Worm (Caenorhabditis elegans) whole organism, mixed stage, embryonic: ENCODE data around the gene Y75B8A.63.

ENCODE experiments used
- M03D4.4 ChIP-seq: sonication (generic microtip); optimal IDR thresholded peaks from 2 replicates; lab custom pipeline; 2017; ENCODE audit warnings: mild to moderate bottlenecking, missing genetic modification characterization, missing compliant biosample characterization
- bed-3 ChIP-seq: fragments of 200-800 bp; sonication (Bioruptor generic); optimal IDR thresholded peaks from 3 replicates; lab custom pipeline; 2018; ENCODE audit warnings: mild to moderate bottlenecking, missing genetic modification characterization, moderate library complexity, missing compliant biosample characterization
- blmp-1 ChIP-seq: fragments of 150-350 bp; optimal IDR thresholded peaks from 2 replicates; lab custom pipeline; 2014; ENCODE audit warnings: missing biosample characterization, missing genetic modification characterization
- ceh-39 ChIP-seq: fragments of 150-350 bp; optimal IDR thresholded peaks from 2 replicates; lab custom pipeline; 2014; ENCODE audit warnings: missing biosample characterization, missing genetic modification characterization
- ceh-43 ChIP-seq: fragments of 200-800 bp; sonication (Bioruptor generic); optimal IDR thresholded peaks from 2 replicates; lab custom pipeline; 2018; ENCODE audit warnings: mild to moderate bottlenecking, missing genetic modification characterization, moderate library complexity, missing compliant biosample characterization
- ceh-83 ChIP-seq: fragments of 200-800 bp; sonication (Bioruptor generic); optimal IDR thresholded peaks from 2 replicates; lab custom pipeline; 2018; ENCODE audit warnings: mild to moderate bottlenecking, missing genetic modification characterization, missing compliant biosample characterization
- ces-1 ChIP-seq: fragments of 150-350 bp; optimal IDR thresholded peaks from 2 replicates; lab custom pipeline; 2014; ENCODE audit warnings: missing biosample characterization, missing genetic modification reagents, missing genetic modification characterization
- cnd-1 ChIP-seq: fragments of 200-800 bp; sonication (Bioruptor generic); optimal IDR thresholded peaks from 2 replicates; lab custom pipeline; 2018; ENCODE audit warnings: mild to moderate bottlenecking, missing genetic modification characterization, missing compliant biosample characterization
- elt-3 ChIP-seq: fragments of 150-350 bp; optimal IDR thresholded peaks from 2 replicates; lab custom pipeline; 2014; ENCODE audit warnings: missing biosample characterization, missing genetic modification characterization
- ham-2 ChIP-seq: fragments of 200-800 bp; sonication (Bioruptor generic); optimal IDR thresholded peaks from 2 replicates; lab custom pipeline; 2018; ENCODE audit warnings: mild to moderate bottlenecking, missing genetic modification characterization, missing compliant biosample characterization
- hlh-1 ChIP-seq: fragments of 150-350 bp; optimal IDR thresholded peaks from 2 replicates; lab custom pipeline; 2014; ENCODE audit warnings: missing biosample characterization, missing genetic modification reagents, missing genetic modification characterization
- lin-13 ChIP-seq: fragments of 150-350 bp; optimal IDR thresholded peaks from 2 replicates; lab custom pipeline; 2014; ENCODE audit warnings: missing biosample characterization, missing genetic modification characterization
- lin-32 ChIP-seq: fragments of 200-800 bp; sonication (Bioruptor generic); optimal IDR thresholded peaks from 2 replicates; lab custom pipeline; 2018; ENCODE audit warnings: mild to moderate bottlenecking, missing genetic modification characterization, missing compliant biosample characterization
- lsy-2 ChIP-seq: fragments of 150-350 bp; optimal IDR thresholded peaks from 2 replicates; lab custom pipeline; 2014; ENCODE audit warnings: missing biosample characterization, missing genetic modification characterization
- mab-5 ChIP-seq: fragments of 150-350 bp; optimal IDR thresholded peaks from 2 replicates; lab custom pipeline; 2014; ENCODE audit warnings: missing biosample characterization, missing genetic modification characterization
- mls-2 ChIP-seq: sonication (generic microtip); optimal IDR thresholded peaks from 2 replicates; lab custom pipeline; 2016; ENCODE audit warnings: mild to moderate bottlenecking, missing genetic modification characterization, moderate library complexity, missing compliant biosample characterization
- nhr-2 ChIP-seq: fragments of 150-350 bp; optimal IDR thresholded peaks from 2 replicates; lab custom pipeline; 2014; ENCODE audit warnings: missing biosample characterization, missing genetic modification characterization
- nhr-237 ChIP-seq: fragments of 150-350 bp; optimal IDR thresholded peaks from 2 replicates; lab custom pipeline; 2014; ENCODE audit warnings: missing biosample characterization, missing genetic modification characterization
- nhr-28 ChIP-seq: fragments of 150-350 bp; optimal IDR thresholded peaks from 2 replicates; lab custom pipeline; 2014; ENCODE audit warnings: missing biosample characterization, missing genetic modification characterization
- nhr-76 ChIP-seq: sonication (generic microtip); optimal IDR thresholded peaks from 2 replicates; lab custom pipeline; 2017; ENCODE audit warnings: missing biosample characterization, missing genetic modification characterization
- pha-4 ChIP-seq: fragments of 150-350 bp; optimal IDR thresholded peaks from 2 replicates; lab custom pipeline; 2018; ENCODE audit warnings: missing biosample characterization, missing genetic modification reagents, missing genetic modification characterization
- sem-2 ChIP-seq: fragments of 200-800 bp; sonication (Bioruptor generic); optimal IDR thresholded peaks from 2 replicates; lab custom pipeline; 2018; ENCODE audit warnings: mild to moderate bottlenecking, missing genetic modification characterization, missing compliant biosample characterization
- snpc-4 ChIP-seq: fragments of 150-350 bp; optimal IDR thresholded peaks from 2 replicates; lab custom pipeline; 2014; ENCODE audit warnings: missing biosample characterization, missing genetic modification characterization
- tbx-8 ChIP-seq: fragments of 200-800 bp; sonication (Bioruptor generic); optimal IDR thresholded peaks from 2 replicates; lab custom pipeline; 2018; ENCODE audit warnings: mild to moderate bottlenecking, missing genetic modification characterization, moderate library complexity, missing compliant biosample characterization
- unc-120 ChIP-seq: sonication (generic microtip); optimal IDR thresholded peaks from 2 replicates; lab custom pipeline; 2017; ENCODE audit warnings: missing genetic modification characterization, missing compliant biosample characterization; ENCODE audit not compliant: poor library complexity, severe bottlenecking
- unc-39 ChIP-seq: fragments of 150-350 bp; optimal IDR thresholded peaks from 2 replicates; lab custom pipeline; 2014; ENCODE audit warnings: missing biosample characterization, missing genetic modification characterization
- unc-62 ChIP-seq: fragments of 150-350 bp; optimal IDR thresholded peaks from 2 replicates; lab custom pipeline; 2014; ENCODE audit warnings: missing biosample characterization, missing genetic modification reagents, missing genetic modification characterization
- zip-8 ChIP-seq: fragments of 150-350 bp; optimal IDR thresholded peaks from 2 replicates; lab custom pipeline; 2014; ENCODE audit warnings: missing biosample characterization, missing genetic modification characterization
- ztf-11 ChIP-seq: fragments of 150-350 bp; optimal IDR thresholded peaks from 2 replicates; lab custom pipeline; 2014; ENCODE audit warnings: missing biosample characterization, missing genetic modification characterization

Gene Y75B8A.63

DNA sequence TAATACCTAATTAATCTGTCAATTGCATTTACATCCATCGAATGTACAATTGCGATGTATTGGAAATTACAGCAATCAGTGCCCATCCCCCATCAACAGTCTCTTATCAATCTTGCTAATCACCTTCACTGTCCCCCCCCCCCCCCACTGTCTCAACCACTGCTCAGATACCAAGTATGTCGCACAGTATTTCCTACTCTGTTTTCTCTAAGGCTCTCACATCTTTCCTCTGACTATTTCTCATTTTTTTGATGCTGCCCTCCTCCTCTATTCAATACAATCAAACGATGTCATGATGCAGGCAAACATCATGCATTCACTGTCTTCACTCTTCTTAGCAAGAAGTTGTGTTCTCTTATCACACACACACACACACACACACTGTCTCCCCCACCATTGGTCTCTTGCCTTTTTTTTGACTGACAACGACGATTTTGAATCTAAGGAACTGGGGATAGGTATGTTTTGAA is at the start of gene Y75B8A.63, which contains the start of gene zip-12:
Gene Y75B8A.63, plus strand, starts transcription at position 420 of the 470 bp plus-strand sequence.
Gene zip-12, plus strand, starts transcription at position 387 of the 470 bp plus-strand sequence.
- TF ChIP-seq cnd-1 (tag; lab: Kevin White, UChicago) (no peak), nhr-76 (no peak), unc-39 (tag; lab: Kevin White, UChicago) (no peak), elt-3 (no peak), ceh-83 (GFP tag; lab: Kevin White, UChicago) (no peak), mab-5 (tag; lab: Kevin White, UChicago) (no peak), unc-120 (tag; lab: Kevin White, UChicago) (no peak), lsy-2 (tag; lab: Kevin White, UChicago) (no peak)

DNA sequence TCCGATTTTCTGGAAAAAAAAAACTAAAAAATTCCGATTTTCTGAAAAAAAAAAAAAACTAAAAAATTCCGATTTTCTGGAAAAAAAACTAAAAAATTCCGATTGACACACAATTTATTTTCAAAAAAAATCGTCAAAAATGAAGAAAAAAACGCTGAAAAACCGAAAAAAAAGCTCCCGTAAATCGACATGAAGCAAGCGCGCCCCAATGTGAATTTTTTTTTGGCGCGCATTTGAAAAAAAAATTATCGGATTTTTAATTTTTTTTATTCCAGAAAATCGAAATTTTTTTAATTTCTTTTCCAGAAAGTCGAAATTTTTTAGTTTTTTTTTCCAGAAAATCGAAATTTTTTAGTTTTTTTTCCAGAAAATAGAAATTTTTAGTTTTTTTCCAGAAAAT is 49.0 kb upstream of the Y75B8A.63 start:
- TF ChIP-seq ztf-11 (tag; lab: Kevin White, UChicago) (no peak), unc-62 (GFP tag; lab: Kevin White, UChicago) (no peak), ces-1 (no peak)

DNA sequence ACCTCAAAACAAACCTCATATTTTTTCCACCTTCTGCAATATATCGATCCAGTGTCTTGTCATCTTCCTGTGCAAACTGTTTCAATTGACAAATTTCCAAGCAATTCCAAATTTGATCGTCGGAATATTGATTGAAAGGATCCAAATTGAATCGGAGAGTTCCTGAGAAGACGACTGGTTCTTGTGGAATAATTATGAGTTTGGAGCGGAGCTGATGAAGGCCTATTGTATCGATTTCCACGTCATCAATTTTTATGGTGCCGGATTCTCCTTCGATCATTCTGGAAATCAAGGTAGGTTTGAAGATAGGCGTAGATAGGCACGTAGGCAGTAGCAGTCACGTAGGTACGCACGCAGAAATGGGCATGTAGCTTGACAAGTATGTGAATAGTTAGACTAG is 43.6 kb upstream of the Y75B8A.63 start:
- TF ChIP-seq sem-2 (no peak), ceh-43 (GFP tag; lab: Kevin White, UChicago) (no peak), nhr-2 (tag; lab: Kevin White, UChicago) (no peak), ceh-83 (GFP tag; lab: Kevin White, UChicago) (no peak), unc-62 (GFP tag; lab: Kevin White, UChicago) (no peak), elt-3 (no peak), blmp-1 (tag; lab: Kevin White, UChicago) (no peak), hlh-1 (tag; lab: Kevin White, UChicago) (no peak), mls-2 (tag; lab: Kevin White, UChicago) (no peak), lsy-2 (tag; lab: Kevin White, UChicago) (no peak), bed-3 (no peak), ztf-11 (tag; lab: Kevin White, UChicago) (no peak), snpc-4 (no peak), nhr-28 (tag; lab: Kevin White, UChicago) (no peak), nhr-237 (no peak), ceh-39 (tag; lab: Kevin White, UChicago) (no peak), pha-4 (tag; lab: Kevin White, UChicago) (no peak), nhr-76 (no peak), zip-8 (tag; lab: Kevin White, UChicago) (no peak)

DNA sequence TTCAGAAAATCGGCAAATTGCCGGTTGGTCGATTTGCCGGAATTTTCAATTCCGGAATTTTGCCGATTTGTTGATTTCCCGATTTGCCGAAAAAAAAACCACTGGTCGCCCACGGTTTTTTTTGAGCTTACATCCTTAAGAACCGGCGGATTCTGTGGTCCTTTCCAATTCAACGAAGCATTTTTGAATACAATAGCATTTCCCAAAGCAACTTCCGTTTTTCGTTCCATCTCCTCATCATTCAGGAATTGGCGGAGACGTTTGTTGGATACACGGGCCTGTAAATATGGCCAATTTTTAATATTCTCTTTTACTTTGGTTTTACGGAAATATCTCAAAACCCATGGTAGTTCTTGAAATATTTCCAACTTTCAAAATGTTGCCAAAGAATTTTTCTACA is 35.3 kb upstream of the Y75B8A.63 start:
- TF ChIP-seq unc-120 (tag; lab: Kevin White, UChicago) (no peak), ztf-11 (tag; lab: Kevin White, UChicago) (no peak), nhr-76 (no peak), nhr-28 (tag; lab: Kevin White, UChicago) (no peak), blmp-1 (tag; lab: Kevin White, UChicago) (no peak), elt-3 (no peak), lin-13 (no peak), mls-2 (tag; lab: Kevin White, UChicago) (no peak), hlh-1 (tag; lab: Kevin White, UChicago) (no peak), ceh-83 (GFP tag; lab: Kevin White, UChicago) (no peak), ham-2 (no peak)

DNA sequence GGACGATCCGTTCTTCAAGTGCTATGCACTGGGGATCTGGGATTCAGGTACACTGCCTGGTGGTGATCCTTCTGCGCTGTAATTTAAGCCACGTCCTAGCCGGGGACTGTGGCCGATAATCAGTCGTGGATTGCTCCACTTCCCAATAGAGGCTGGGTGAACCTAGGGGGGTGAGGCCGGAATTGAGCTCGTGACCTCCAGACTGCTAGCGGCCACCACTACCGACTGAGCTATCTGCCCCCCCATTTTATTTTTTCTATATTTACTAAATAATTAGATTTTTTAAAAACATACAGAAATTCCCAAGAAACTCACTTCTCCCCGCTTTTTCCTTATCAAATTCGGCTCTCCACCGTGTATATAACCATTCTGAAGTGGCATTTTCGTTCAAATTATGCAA is 30.4 kb upstream of the Y75B8A.63 start:
- TF ChIP-seq nhr-76 (no peak), unc-39 (tag; lab: Kevin White, UChicago) (no peak), ceh-43 (GFP tag; lab: Kevin White, UChicago) (no peak), nhr-2 (tag; lab: Kevin White, UChicago) (no peak), lin-32 (GFP tag; lab: Kevin White, UChicago) (no peak), unc-62 (GFP tag; lab: Kevin White, UChicago) (no peak), hlh-1 (tag; lab: Kevin White, UChicago) (no peak), pha-4 (tag; lab: Kevin White, UChicago) (no peak), M03D4.4 (tag; lab: Kevin White, UChicago) (no peak), ztf-11 (tag; lab: Kevin White, UChicago) (no peak), sem-2 (no peak), unc-120 (tag; lab: Kevin White, UChicago) (no peak), nhr-237 (no peak), mls-2 (tag; lab: Kevin White, UChicago) (no peak), tbx-8 (GFP tag; lab: Kevin White, UChicago) (no peak), lsy-2 (tag; lab: Kevin White, UChicago) (no peak), blmp-1 (tag; lab: Kevin White, UChicago) (no peak)
- TF ChIP-seq, all 35 proteins: peak for 0
